Fruit fly (Drosophila melanogaster): ENCODE results near the gene Naa60.

dm6 chr3L:9766364-9766763 is 39.7 kb downstream of the Naa60 start:
- no peak for TF ChIP-seq cic (GFP tag; optimal IDR thresholded peaks at IDR 0.05)
- no peak for TF ChIP-seq Mnt (GFP tag; optimal IDR thresholded peaks at IDR 0.05)
- TF ChIP-seq ovo (GFP tag; optimal IDR thresholded peaks at IDR 0.05): no peak
- no peak for TF ChIP-seq bab1 (GFP tag; optimal IDR thresholded peaks at IDR 0.05)
- no peak for TF ChIP-seq CG14711 (tag; optimal IDR thresholded peaks at IDR 0.05)
- TF ChIP-seq tj (GFP tag; optimal IDR thresholded peaks at IDR 0.05): no peak
- no peak for TF ChIP-seq Hr96 (GFP tag; optimal IDR thresholded peaks at IDR 0.05)
- TF ChIP-seq toe (GFP tag; optimal IDR thresholded peaks at IDR 0.05): no peak
- TF ChIP-seq kay (GFP tag; ENCODE audit: borderline replicate concordance): no peak
- TF ChIP-seq Clk (GFP tag; optimal IDR thresholded peaks at IDR 0.05): no peak
